Worm (Caenorhabditis elegans) whole organism, L4 larva: ENCODE results near the gene fbxb-82.

Experiments used
- F10B5.3 ChIP-seq: sonication (generic microtip); optimal IDR thresholded peaks from 2 replicates; lab custom pipeline; 2016; ENCODE audit warnings: mild to moderate bottlenecking, missing genetic modification characterization, missing compliant biosample characterization
- F49E8.2 ChIP-seq: sonication (generic microtip); optimal IDR thresholded peaks from 2 replicates; lab custom pipeline; 2016; ENCODE audit warnings: missing compliant biosample characterization, mild to moderate bottlenecking, missing genetic modification characterization, borderline replicate concordance
- T26A8.4 ChIP-seq: fragments of 200-800 bp; sonication (Bioruptor generic); IDR thresholded peaks from 2 replicates; pipeline ENCODE4 v1.3.6; 2022; ENCODE audit warnings: missing genetic modification characterization, missing compliant biosample characterization
- Y5F2A.4 ChIP-seq: fragments of 200-800 bp; sonication (Bioruptor generic); optimal IDR thresholded peaks from 2 replicates; lab custom pipeline; 2018; ENCODE audit warnings: mild to moderate bottlenecking, missing genetic modification characterization, missing compliant biosample characterization
- ZK546.5 ChIP-seq, 2 experiments: sonication (generic microtip); optimal IDR thresholded peaks; 2 replicates each; lab custom pipeline; 2017; ENCODE audit warnings: missing biosample characterization in 2 of 2, missing genetic modification characterization in 2 of 2
- arid-1 ChIP-seq: fragments of 200-800 bp; sonication (Bioruptor generic); conservative IDR thresholded peaks from 2 replicates; pipeline ENCODE4 v1.3.6; 2022; ENCODE audit warnings: missing genetic modification reagents, missing genetic modification characterization, missing compliant biosample characterization
- ceh-32 ChIP-seq: sonication (generic microtip); optimal IDR thresholded peaks from 2 replicates; lab custom pipeline; 2016; ENCODE audit warnings: mild to moderate bottlenecking, missing genetic modification characterization, missing compliant biosample characterization; ENCODE audit not compliant: poor library complexity
- ceh-62 ChIP-seq: sonication (generic microtip); optimal IDR thresholded peaks from 2 replicates; lab custom pipeline; 2017; ENCODE audit warnings: missing biosample characterization, missing genetic modification characterization
- cey-2 ChIP-seq: sonication (generic microtip); optimal IDR thresholded peaks from 3 replicates; lab custom pipeline; 2017; ENCODE audit warnings: missing genetic modification characterization, mild to moderate bottlenecking, missing compliant biosample characterization, antibody characterized with exemption, borderline replicate concordance; ENCODE audit not compliant: insufficient read depth
- dmd-8 ChIP-seq: fragments of 200-800 bp; sonication (Bioruptor generic); IDR thresholded peaks from 2 replicates; pipeline ENCODE4 v1.3.6; 2022; ENCODE audit warnings: missing genetic modification characterization, missing compliant biosample characterization
- dpl-1 ChIP-seq: fragments of 150-350 bp; optimal IDR thresholded peaks from 2 replicates; lab custom pipeline; 2014; ENCODE audit warnings: missing biosample characterization, missing genetic modification reagents, missing genetic modification characterization
- dve-1 ChIP-seq: sonication (generic microtip); optimal IDR thresholded peaks from 2 replicates; lab custom pipeline; 2017; ENCODE audit warnings: antibody characterized with exemption, mild to moderate bottlenecking, missing genetic modification characterization, missing compliant biosample characterization; ENCODE audit not compliant: insufficient read depth
- hif-1 ChIP-seq, 2 experiments: sonication (generic microtip); optimal IDR thresholded peaks; 2 replicates each; lab custom pipeline; 2016 to 2017; ENCODE audit warnings: missing compliant biosample characterization in 2 of 2, missing genetic modification characterization in 2 of 2, missing genetic modification reagents in 2 of 2, missing genotype in 2 of 2, mild to moderate bottlenecking in 1 of 2
- hlh-11 ChIP-seq: fragments of 200-800 bp; sonication (Bioruptor generic); optimal IDR thresholded peaks from 2 replicates; lab custom pipeline; 2018; ENCODE audit warnings: mild to moderate bottlenecking, missing genetic modification characterization, missing compliant biosample characterization
- lim-7 ChIP-seq: fragments of 200-800 bp; sonication (Bioruptor generic); IDR thresholded peaks from 2 replicates; pipeline ENCODE4 v1.3.6; 2022; ENCODE audit warnings: missing genetic modification characterization, missing compliant biosample characterization
- lin-13 ChIP-seq: fragments of 150-350 bp; optimal IDR thresholded peaks from 2 replicates; lab custom pipeline; 2014; ENCODE audit warnings: missing biosample characterization, missing genetic modification reagents, missing genetic modification characterization
- lin-29 ChIP-seq: fragments of 200-800 bp; sonication (Bioruptor generic); IDR thresholded peaks from 2 replicates; pipeline ENCODE4 v1.3.6; 2022; ENCODE audit warnings: missing genetic modification reagents, missing genetic modification characterization, missing compliant biosample characterization
- lin-38 ChIP-seq: fragments of 200-800 bp; sonication (Bioruptor generic); IDR thresholded peaks from 2 replicates; pipeline ENCODE4 v1.3.6; 2022; ENCODE audit warnings: missing genetic modification reagents, missing genetic modification characterization, missing compliant biosample characterization
- lin-39 ChIP-seq: fragments of 150-350 bp; optimal IDR thresholded peaks from 2 replicates; lab custom pipeline; 2014; ENCODE audit warnings: missing biosample characterization, missing genetic modification reagents, missing genetic modification characterization
- lir-3 ChIP-seq: sonication (generic microtip); optimal IDR thresholded peaks from 2 replicates; lab custom pipeline; 2016; ENCODE audit warnings: mild to moderate bottlenecking, missing genetic modification characterization, missing compliant biosample characterization
- lsy-2 ChIP-seq, 2 experiments: fragments of 150-350 bp in 1 of 2; sonication (generic microtip) in 1 of 2; optimal IDR thresholded peaks; 2 replicates each; lab custom pipeline; 2014 to 2017; ENCODE audit warnings: missing biosample characterization in 2 of 2, missing genetic modification characterization in 2 of 2
- madf-5 ChIP-seq, 2 experiments: fragments of 200-800 bp; sonication (Bioruptor generic); IDR thresholded peaks; 2 replicates each; pipeline ENCODE4 v1.3.6; 2022; ENCODE audit warnings: missing compliant biosample characterization in 2 of 2, missing genetic modification characterization in 2 of 2
- mes-2 ChIP-seq: sonication (generic microtip); optimal IDR thresholded peaks from 2 replicates; lab custom pipeline; 2016; ENCODE audit warnings: missing genotype, mild to moderate bottlenecking, missing genetic modification characterization, missing compliant biosample characterization; ENCODE audit not compliant: poor library complexity, severe bottlenecking
- nhr-111 ChIP-seq: fragments of 200-800 bp; sonication (Bioruptor generic); optimal IDR thresholded peaks from 2 replicates; lab custom pipeline; 2018; ENCODE audit warnings: mild to moderate bottlenecking, missing genetic modification characterization, missing compliant biosample characterization
- nhr-25 ChIP-seq: sonication (generic microtip); optimal IDR thresholded peaks from 2 replicates; lab custom pipeline; 2017; ENCODE audit warnings: missing genetic modification characterization, mild to moderate bottlenecking, missing compliant biosample characterization, antibody characterized with exemption, moderate library complexity, borderline replicate concordance; ENCODE audit not compliant: insufficient read depth
- nhr-28 ChIP-seq: fragments of 150-350 bp; optimal IDR thresholded peaks from 2 replicates; lab custom pipeline; 2014; ENCODE audit warnings: missing biosample characterization, missing genetic modification characterization
- nhr-41 ChIP-seq: fragments of 200-800 bp; sonication (Bioruptor generic); IDR thresholded peaks from 2 replicates; pipeline ENCODE4 v1.3.6; 2022; ENCODE audit warnings: missing genetic modification reagents, missing genetic modification characterization, missing compliant biosample characterization
- nhr-48 ChIP-seq: sonication (generic microtip); optimal IDR thresholded peaks from 2 replicates; lab custom pipeline; 2016; ENCODE audit warnings: mild to moderate bottlenecking, missing genetic modification characterization, missing compliant biosample characterization
- nhr-76 ChIP-seq: fragments of 150-350 bp; optimal IDR thresholded peaks from 2 replicates; lab custom pipeline; 2014; ENCODE audit warnings: missing biosample characterization, missing genetic modification characterization
- pqm-1 ChIP-seq: sonication (generic microtip); optimal IDR thresholded peaks from 2 replicates; lab custom pipeline; 2017; ENCODE audit warnings: missing biosample characterization, missing genetic modification characterization
- rbr-2 ChIP-seq: sonication (generic microtip); optimal IDR thresholded peaks from 2 replicates; lab custom pipeline; 2016; ENCODE audit warnings: missing genotype, missing genetic modification characterization, missing compliant biosample characterization
- sdz-12 ChIP-seq: fragments of 200-800 bp; sonication (Bioruptor generic); optimal IDR thresholded peaks from 2 replicates; lab custom pipeline; 2018; ENCODE audit warnings: mild to moderate bottlenecking, missing genetic modification characterization, missing compliant biosample characterization
- set-16 ChIP-seq: fragments of 200-800 bp; sonication (Bioruptor generic); IDR thresholded peaks from 2 replicates; pipeline ENCODE4 v1.3.6; 2022; ENCODE audit warnings: missing genetic modification reagents, missing genetic modification characterization, missing compliant biosample characterization
- snpc-4 ChIP-seq: fragments of 150-350 bp; optimal IDR thresholded peaks from 2 replicates; lab custom pipeline; 2014; ENCODE audit warnings: missing biosample characterization, missing genetic modification characterization
- spr-3 ChIP-seq: fragments of 200-800 bp; sonication (Bioruptor generic); optimal IDR thresholded peaks from 2 replicates; lab custom pipeline; 2018; ENCODE audit warnings: mild to moderate bottlenecking, missing genetic modification characterization, missing compliant biosample characterization
- unc-62 ChIP-seq, 3 experiments: fragments of 150-350 bp in 1 of 3; sonication (generic microtip); optimal IDR thresholded peaks in 2 of 3; peaks in 1 of 3; 1 replicate in 1 of 3; 2 replicates in 2 of 3; lab custom pipeline; 2014 to 2017; ENCODE audit warnings: missing biosample characterization in 3 of 3, missing genetic modification characterization in 3 of 3, missing genetic modification reagents in 3 of 3, missing genotype in 1 of 3
- zfp-2 ChIP-seq: sonication (generic microtip); optimal IDR thresholded peaks from 2 replicates; lab custom pipeline; 2016; ENCODE audit warnings: mild to moderate bottlenecking, missing genetic modification characterization, missing compliant biosample characterization

Gene fbxb-82

ce11 chrIII:146369-146768, 3.3 kb upstream of the fbxb-82 start, which contains the start of gene fbxb-84:
Gene fbxb-84, minus strand, starts transcription at chrIII:146469.
- TF ChIP-seq hif-1 (tag; optimal IDR thresholded peaks at IDR 0.05; lab: Kevin White, UChicago) (no peak), sdz-12 (GFP tag; lab: Kevin White, UChicago) (no peak)

- TF ChIP-seq nhr-28 (tag; lab: Kevin White, UChicago) (no peak), ceh-32 (no peak), arid-1 (GFP tag; lab: Robert Waterston, UW) (no peak), madf-5 (GFP tag; IDR thresholded peaks at IDR 0.05; lab: Robert Waterston, UW) (no peak), lsy-2 (tag; optimal IDR thresholded peaks at IDR 0.05; lab: Kevin White, UChicago) (no peak), F10B5.3 (tag; lab: Kevin White, UChicago) (no peak), lin-38 (GFP tag; lab: Robert Waterston, UW) (no peak), hlh-11 (no peak), lim-7 (no peak), nhr-48 (tag; lab: Kevin White, UChicago) (no peak), dpl-1 (no peak), nhr-76 (tag; lab: Kevin White, UChicago) (no peak), Y5F2A.4 (GFP tag; lab: Kevin White, UChicago) (no peak)
- TF ChIP-seq, all 104 proteins: peak for 0
These were observed 2.1 kb upstream of the fbxb-82 start, which contains the start of the genes T17A3.12 and fbxb-83 for ce11 chrIII:145078-145477. Gene T17A3.12, minus strand, starts transcription at chrIII:145178. Gene fbxb-83, minus strand, starts transcription at chrIII:145211.

ce11 chrIII:140904-141303, 2.1 kb downstream of the fbxb-82 start, which contains the start of gene fbxb-81:
Gene fbxb-81, minus strand, starts transcription at chrIII:141217.
- TF ChIP-seq spr-3, result no peak
- TF ChIP-seq unc-62 (GFP tag; optimal IDR thresholded peaks at IDR 0.05 in 1 of 2; lab: Kevin White, UChicago), result peak in 1 of 2 experiments; percentile 94
- TF ChIP-seq unc-62 (tag; optimal IDR thresholded peaks at IDR 0.05; lab: Kevin White, UChicago), result no peak
- no peak for TF ChIP-seq snpc-4 (tag; lab: Kevin White, UChicago)

- TF ChIP-seq set-16 (GFP tag; lab: Robert Waterston, UW), result no peak
- no peak for TF ChIP-seq dve-1
- TF ChIP-seq rbr-2, result no peak
- no peak for TF ChIP-seq nhr-111 (GFP tag; lab: Kevin White, UChicago)
- no peak for TF ChIP-seq mes-2
- no peak for TF ChIP-seq ZK546.5 (tag; optimal IDR thresholded peaks at IDR 0.05; lab: Kevin White, UChicago)
- no peak for TF ChIP-seq dmd-8 (GFP tag; lab: Robert Waterston, UW)
- no peak for TF ChIP-seq nhr-41 (GFP tag; lab: Robert Waterston, UW)
These were observed 8.8 kb downstream of the fbxb-82 start, which contains the start of gene pals-25 for ce11 chrIII:134194-134593. Gene pals-25, plus strand, starts transcription at chrIII:134494.

ce11 chrIII:132118-132517, 10.9 kb downstream of the fbxb-82 start, which contains the start of gene pals-22:
Gene pals-22, plus strand, starts transcription at chrIII:132418.
- TF ChIP-seq cey-2 (tag; lab: Kevin White, UChicago) (no peak), ceh-62 (tag; lab: Kevin White, UChicago) (no peak), pqm-1 (tag; lab: Kevin White, UChicago) (no peak), zfp-2 (tag; lab: Kevin White, UChicago) (no peak), F49E8.2 (tag; lab: Kevin White, UChicago) (no peak), snpc-4 (tag; lab: Kevin White, UChicago) (no peak), lin-13 (no peak), lin-39 (tag; lab: Kevin White, UChicago) (no peak), lir-3 (tag; lab: Kevin White, UChicago) (no peak), nhr-25 (tag; lab: Kevin White, UChicago) (no peak), lin-29 (GFP tag; lab: Robert Waterston, UW) (no peak), T26A8.4 (GFP tag; lab: Robert Waterston, UW) (no peak)
